Worm (Caenorhabditis elegans): ENCODE results near the gene M02D8.5.

The M02D8.5 gene

DNA sequence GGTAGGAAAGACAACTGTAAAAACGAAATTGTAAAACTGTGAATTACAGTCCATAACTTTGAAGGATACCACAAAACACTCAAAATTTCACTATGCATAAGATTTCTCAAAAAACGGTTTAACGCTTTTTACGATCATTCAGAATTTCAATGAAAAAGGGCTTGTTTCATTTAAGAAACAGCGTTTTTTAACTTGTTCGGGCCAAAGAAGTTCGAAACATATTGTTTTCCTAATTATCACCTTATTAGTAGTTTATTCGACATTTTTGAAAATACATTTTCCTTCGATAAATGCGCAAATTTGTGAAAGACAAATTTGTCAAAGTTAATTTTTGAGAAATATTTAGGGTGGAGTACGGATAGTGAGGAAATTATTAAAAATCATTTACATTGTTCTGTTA is 56.6 kb downstream of the M02D8.5 start:
- TF ChIP-seq sma-3 (GFP tag; optimal IDR thresholded peaks at IDR 0.05) = no peak
- no peak for TF ChIP-seq egl-27 (tag; optimal IDR thresholded peaks at IDR 0.05)
- TF ChIP-seq snpc-4 (tag; optimal IDR thresholded peaks at IDR 0.05) = no peak
- TF ChIP-seq nhr-237 (tag; optimal IDR thresholded peaks at IDR 0.05) = no peak
- TF ChIP-seq elt-3 (tag; optimal IDR thresholded peaks at IDR 0.05) = no peak
- no peak for TF ChIP-seq nhr-77 (tag; optimal IDR thresholded peaks at IDR 0.05)
- TF ChIP-seq sem-4 (tag; optimal IDR thresholded peaks at IDR 0.05) = no peak
- no peak for TF ChIP-seq ama-1 (optimal IDR thresholded peaks at IDR 0.05)
- no peak for TF ChIP-seq nhr-23 (tag; optimal IDR thresholded peaks at IDR 0.05)
